Fruit fly (Drosophila melanogaster) whole organism, embryonic: ENCODE results near the gene crq.
A peak's percentile ranks its signal among the peaks of the same experiment; 100 is the strongest.

Experiments
- CG10209 ChIP-seq: fragments of 200-800 bp; sonication (Bioruptor generic); optimal IDR thresholded peaks from 3 replicates; lab custom pipeline; 2017; ENCODE audit warnings: missing biosample characterization, mild to moderate bottlenecking, missing genetic modification characterization, missing genetic modification reagents
- CG12769 ChIP-seq: fragments of 200-800 bp; sonication (Bioruptor generic); optimal IDR thresholded peaks from 2 replicates; lab custom pipeline; 2019; ENCODE audit warnings: missing biosample characterization, mild to moderate bottlenecking, missing genetic modification characterization, moderate library complexity
- CG13287 ChIP-seq: fragments of 200-800 bp; sonication (Bioruptor generic); IDR thresholded peaks from 2 replicates; pipeline ENCODE4 v1.3.6; 2022; ENCODE audit warnings: missing biosample characterization, missing genetic modification characterization; ENCODE audit not compliant: partially characterized antibody
- CG13624 ChIP-seq: fragments of 200-800 bp; sonication (Bioruptor generic); optimal IDR thresholded peaks from 2 replicates; lab custom pipeline; 2016; ENCODE audit warnings: missing biosample characterization, missing genetic modification characterization
- CG14050 ChIP-seq: fragments of 200-800 bp; sonication (Bioruptor generic); IDR thresholded peaks from 3 replicates; pipeline ENCODE4 v1.3.6; 2022; ENCODE audit warnings: missing biosample characterization, missing genetic modification characterization
- CG14441 ChIP-seq: fragments of 200-800 bp; sonication (Bioruptor generic); IDR thresholded peaks from 2 replicates; pipeline ENCODE4 v1.3.6; 2022; ENCODE audit warnings: missing biosample characterization, missing genetic modification characterization
- CG14965 ChIP-seq: fragments of 200-800 bp; sonication (Bioruptor generic); optimal IDR thresholded peaks from 2 replicates; lab custom pipeline; 2016; ENCODE audit warnings: missing biosample characterization, missing genetic modification characterization, borderline replicate concordance
- CG15514 ChIP-seq: fragments of 200-800 bp; sonication (Bioruptor generic); optimal IDR thresholded peaks from 3 replicates; lab custom pipeline; 2017; ENCODE audit warnings: missing biosample characterization, missing genetic modification characterization, mild to moderate bottlenecking, moderate library complexity, missing genetic modification reagents
- CG17186 ChIP-seq: fragments of 200-800 bp; sonication (Bioruptor generic); optimal IDR thresholded peaks from 3 replicates; lab custom pipeline; 2017; ENCODE audit warnings: missing biosample characterization, missing genetic modification reagents, missing genetic modification characterization
- CG17568 ChIP-seq: fragments of 200-800 bp; sonication (Bioruptor generic); optimal IDR thresholded peaks from 2 replicates; lab custom pipeline; 2018; ENCODE audit warnings: missing biosample characterization, mild to moderate bottlenecking, missing genetic modification characterization, moderate library complexity
- CG17612 ChIP-seq: fragments of 200-800 bp; sonication (Bioruptor generic); IDR thresholded peaks from 2 replicates; pipeline ENCODE4 v1.3.6; 2022; ENCODE audit warnings: missing biosample characterization, missing genetic modification characterization
- CG1832 ChIP-seq: fragments of 200-800 bp; sonication (Bioruptor generic); optimal IDR thresholded peaks from 2 replicates; lab custom pipeline; 2017; ENCODE audit warnings: missing biosample characterization, mild to moderate bottlenecking, missing genetic modification characterization, inconsistent platforms
- CG2712 ChIP-seq: fragments of 200-800 bp; optimal IDR thresholded peaks from 3 replicates; lab custom pipeline; 2019; ENCODE audit warnings: missing biosample characterization, mild to moderate bottlenecking, missing genetic modification characterization, moderate library complexity
- CG30431 ChIP-seq: fragments of 200-800 bp; sonication (Bioruptor generic); optimal IDR thresholded peaks from 2 replicates; lab custom pipeline; 2017; ENCODE audit warnings: missing biosample characterization, missing genetic modification characterization
- CG3281 ChIP-seq: fragments of 200-800 bp; sonication (Bioruptor generic); optimal IDR thresholded peaks from 3 replicates; lab custom pipeline; 2017; ENCODE audit warnings: missing biosample characterization, mild to moderate bottlenecking, missing genetic modification characterization
- CG34422 ChIP-seq: fragments of 200-800 bp; sonication (Bioruptor generic); IDR thresholded peaks from 3 replicates; pipeline ENCODE4 v1.3.6; 2022; ENCODE audit warnings: missing biosample characterization, missing genetic modification characterization
- CG3838 ChIP-seq: fragments of 200-800 bp; sonication (Bioruptor generic); optimal IDR thresholded peaks from 3 replicates; lab custom pipeline; 2016; ENCODE audit warnings: missing biosample characterization, missing genetic modification characterization
- CG3847 ChIP-seq: fragments of 200-800 bp; sonication (Bioruptor generic); IDR thresholded peaks from 2 replicates; pipeline ENCODE4 v1.3.6; 2022; ENCODE audit warnings: missing biosample characterization, missing genetic modification characterization
- CG4854 ChIP-seq: fragments of 200-800 bp; sonication (Bioruptor generic); optimal IDR thresholded peaks from 2 replicates; lab custom pipeline; 2016; ENCODE audit warnings: missing biosample characterization, missing genetic modification characterization, inconsistent platforms
- CrebB ChIP-seq: fragments of 200-800 bp; sonication (Bioruptor generic); optimal IDR thresholded peaks from 3 replicates; lab custom pipeline; 2018; ENCODE audit warnings: missing biosample characterization, mild to moderate bottlenecking, missing genetic modification characterization
- Dip3 ChIP-seq: fragments of 200-800 bp; sonication (Bioruptor generic); optimal IDR thresholded peaks from 3 replicates; lab custom pipeline; 2016; ENCODE audit warnings: missing biosample characterization, missing genetic modification characterization
- Eip74EF ChIP-seq, 2 experiments: fragments of 200-800 bp in 1 of 2; fragments of >200 bp in 1 of 2; sonication (Bioruptor generic) in 1 of 2; optimal IDR thresholded peaks; 2 replicates each; lab custom pipeline; 2017 to 2019; ENCODE audit warnings: missing biosample characterization in 2 of 2, missing genetic modification characterization in 2 of 2, mild to moderate bottlenecking in 1 of 2, moderate library complexity in 1 of 2
- Ets65A ChIP-seq: fragments of 200-800 bp; sonication (Bioruptor generic); peaks from one replicate; lab custom pipeline; 2016; ENCODE audit warnings: missing biosample characterization, missing genetic modification characterization
- H2.0 ChIP-seq: fragments of 200-800 bp; sonication (Bioruptor generic); IDR thresholded peaks from 2 replicates; pipeline ENCODE4 v1.3.6; 2022; ENCODE audit warnings: missing biosample characterization, missing genetic modification characterization
- HmgD ChIP-seq: fragments of 200-800 bp; sonication (Bioruptor generic); optimal IDR thresholded peaks from 3 replicates; lab custom pipeline; 2016; ENCODE audit warnings: missing biosample characterization, missing genetic modification characterization
- Hr3 ChIP-seq: fragments of 200-800 bp; sonication (Bioruptor generic); optimal IDR thresholded peaks from 3 replicates; lab custom pipeline; 2016; ENCODE audit warnings: missing biosample characterization, missing genetic modification characterization
- NK7.1 ChIP-seq: fragments of 200-800 bp; sonication (Bioruptor generic); optimal IDR thresholded peaks from 3 replicates; lab custom pipeline; 2016; ENCODE audit warnings: missing biosample characterization, missing genetic modification characterization
- Nf-YC ChIP-seq: fragments of 200-800 bp; optimal IDR thresholded peaks from 3 replicates; lab custom pipeline; 2019; ENCODE audit warnings: missing biosample characterization, mild to moderate bottlenecking, missing genetic modification characterization, moderate library complexity
- Optix ChIP-seq: fragments of 200-800 bp; sonication (Bioruptor generic); IDR thresholded peaks from 3 replicates; pipeline ENCODE4 v1.3.6; 2022; ENCODE audit warnings: missing biosample characterization, missing genetic modification characterization
- Sin3A ChIP-seq: fragments of >200 bp; optimal IDR thresholded peaks from 2 replicates; lab custom pipeline; 2018
- ap ChIP-seq: fragments of 200-800 bp; sonication (Bioruptor generic); IDR thresholded peaks from 2 replicates; pipeline ENCODE4 v1.3.6; 2022; ENCODE audit warnings: missing biosample characterization, missing genetic modification characterization
- bcd ChIP-seq: fragments of 200-800 bp; sonication (Bioruptor generic); optimal IDR thresholded peaks from 2 replicates; lab custom pipeline; 2017; ENCODE audit warnings: missing biosample characterization, mild to moderate bottlenecking, missing genetic modification characterization
- br ChIP-seq: fragments of >200 bp; optimal IDR thresholded peaks from 2 replicates; lab custom pipeline; 2017
- chm ChIP-seq: fragments of 200-800 bp; sonication (Bioruptor generic); IDR thresholded peaks from 2 replicates; pipeline ENCODE4 v1.3.6; 2022; ENCODE audit warnings: missing biosample characterization, missing genetic modification characterization
- crp ChIP-seq, 2 experiments: fragments of 200-800 bp; sonication (Bioruptor generic); optimal IDR thresholded peaks; 2 replicates in 1 of 2; 3 replicates in 1 of 2; lab custom pipeline; 2017; ENCODE audit warnings: missing biosample characterization in 2 of 2, missing genetic modification characterization in 2 of 2, mild to moderate bottlenecking in 1 of 2, moderate library complexity in 1 of 2
- dpn ChIP-seq, 2 experiments: fragments of 200-800 bp; sonication (Bioruptor generic); optimal IDR thresholded peaks; 3 replicates each; lab custom pipeline; 2016; ENCODE audit warnings: missing biosample characterization in 2 of 2, missing genetic modification characterization in 2 of 2
- emc ChIP-seq: fragments of 200-800 bp; sonication (Bioruptor generic); optimal IDR thresholded peaks from 2 replicates; lab custom pipeline; 2016; ENCODE audit warnings: missing biosample characterization, missing genetic modification characterization
- ftz-f1 ChIP-seq: fragments of 200-800 bp; sonication (Bioruptor generic); optimal IDR thresholded peaks from 2 replicates; lab custom pipeline; 2016; ENCODE audit warnings: missing biosample characterization, missing genetic modification characterization
- grn ChIP-seq: fragments of 200-800 bp; sonication (Bioruptor generic); optimal IDR thresholded peaks from 3 replicates; lab custom pipeline; 2017; ENCODE audit warnings: missing biosample characterization, missing genetic modification characterization
- gsb ChIP-seq: fragments of 200-800 bp; sonication (Bioruptor generic); IDR thresholded peaks from 2 replicates; pipeline ENCODE4 v1.3.6; 2022; ENCODE audit warnings: missing biosample characterization, missing genetic modification characterization
- hbn ChIP-seq: fragments of 200-800 bp; sonication (Bioruptor generic); IDR thresholded peaks from 2 replicates; pipeline ENCODE4 v1.3.6; 2022; ENCODE audit warnings: missing biosample characterization, missing genetic modification characterization; ENCODE audit not compliant: partially characterized antibody
- hkb ChIP-seq, 2 experiments: fragments of 200-800 bp in 1 of 2; fragments of >200 bp in 1 of 2; sonication (Bioruptor generic) in 1 of 2; IDR thresholded peaks in 1 of 2; optimal IDR thresholded peaks in 1 of 2; 2 replicates each; pipeline versions ENCODE4 v1.3.6 to Lab custom; 2017 to 2022; ENCODE audit warnings: missing biosample characterization in 1 of 2, missing genetic modification characterization in 1 of 2
- luna ChIP-seq: fragments of 200-800 bp; sonication (Bioruptor generic); optimal IDR thresholded peaks from 2 replicates; lab custom pipeline; 2016; ENCODE audit warnings: missing biosample characterization, missing genetic modification characterization
- nerfin-2 ChIP-seq: fragments of 200-800 bp; sonication (Bioruptor generic); IDR thresholded peaks from 2 replicates; pipeline ENCODE4 v1.3.6; 2022; ENCODE audit warnings: missing biosample characterization, missing genetic modification characterization; ENCODE audit not compliant: partially characterized antibody
- odd ChIP-seq: fragments of 200-800 bp; sonication (Bioruptor generic); optimal IDR thresholded peaks from 2 replicates; lab custom pipeline; 2017; ENCODE audit warnings: missing biosample characterization, mild to moderate bottlenecking, missing genetic modification characterization
- prd ChIP-seq, 3 experiments: fragments of >200 bp in 2 of 3; fragments of 200-800 bp in 1 of 3; sonication (Bioruptor generic) in 1 of 3; optimal IDR thresholded peaks in 2 of 3; IDR thresholded peaks in 1 of 3; 2 replicates in 2 of 3; 3 replicates in 1 of 3; pipeline versions ENCODE4 v1.3.6 to Lab custom; 2017 to 2022; ENCODE audit warnings: missing biosample characterization in 1 of 3, missing genetic modification characterization in 1 of 3
- pzg ChIP-seq: fragments of 200-800 bp; sonication (Bioruptor generic); optimal IDR thresholded peaks from 3 replicates; lab custom pipeline; 2018; ENCODE audit warnings: missing biosample characterization, mild to moderate bottlenecking, missing genetic modification characterization, moderate library complexity
- sna ChIP-seq: fragments of 200-800 bp; sonication (Bioruptor generic); IDR thresholded peaks from 2 replicates; pipeline ENCODE4 v1.3.6; 2022; ENCODE audit warnings: missing biosample characterization, missing genetic modification characterization; ENCODE audit not compliant: partially characterized antibody
- stwl ChIP-seq: fragments of 200-800 bp; sonication (Bioruptor generic); optimal IDR thresholded peaks from 3 replicates; lab custom pipeline; 2018; ENCODE audit warnings: missing biosample characterization, mild to moderate bottlenecking, missing genetic modification characterization, moderate library complexity
- zen2 ChIP-seq: fragments of 200-800 bp; sonication (Bioruptor generic); IDR thresholded peaks from 3 replicates; pipeline ENCODE4 v1.3.6; 2022; ENCODE audit warnings: missing biosample characterization, missing genetic modification characterization; ENCODE audit not compliant: partially characterized antibody

The crq gene

DNA sequence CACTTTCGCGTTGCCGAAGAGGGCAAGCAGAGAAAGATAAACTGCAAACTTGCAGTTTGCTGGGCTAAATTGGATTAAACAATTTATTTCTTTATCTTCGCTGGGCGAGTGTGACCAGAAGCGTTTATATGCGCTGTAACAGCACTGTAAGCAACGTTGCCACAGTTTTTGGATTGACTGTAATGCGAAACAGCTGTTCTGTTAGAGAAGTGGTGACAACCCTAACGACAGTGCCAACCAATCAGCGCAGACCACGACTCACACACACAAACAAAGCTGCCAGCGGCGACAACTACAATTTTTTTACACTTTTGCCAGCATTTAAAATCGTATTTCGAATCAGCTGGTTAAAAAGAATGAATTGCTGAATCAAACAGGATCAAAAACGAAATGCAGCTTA is at the start of gene crq, which contains the start of gene shv (continued):
- TF ChIP-seq NK7.1 (GFP tag; lab: Kevin White, UChicago) (no peak), Dip3 (no peak), CG17568 (GFP tag; lab: Kevin White, UChicago) (no peak), HmgD (no peak), CG10209 (GFP tag; lab: Kevin White, UChicago) (no peak), CG1832 (no peak), CG34422 (GFP tag; lab: Robert Waterston, UW) (peak; percentile 52; the same call in 1 of the 3 replicates), odd (GFP tag; lab: Kevin White, UChicago) (no peak), emc (GFP tag; lab: Kevin White, UChicago) (no peak), zen2 (peak; percentile 43; the same call in 2 of the 3 replicates), Nf-YC (tag; lab: Kevin White, UChicago) (peak; percentile 100), CG12769 (tag; lab: Kevin White, UChicago) (no peak), CrebB (peak; percentile 9), CG17612 (GFP tag; lab: Robert Waterston, UW) (no peak), crp (GFP tag; optimal IDR thresholded peaks at IDR 0.05; lab: Kevin White, UChicago) (peak; percentile 89 to 99), H2.0 (GFP tag; lab: Robert Waterston, UW) (no peak), hkb (optimal IDR thresholded peaks at IDR 0.05; lab: Kevin White, UChicago) (no peak), hkb (GFP tag; IDR thresholded peaks at IDR 0.05; lab: Robert Waterston, UW) (no peak), prd (optimal IDR thresholded peaks at IDR 0.05; lab: Kevin White, UChicago) (no peak), prd (GFP tag; IDR thresholded peaks at IDR 0.05; lab: Robert Waterston, UW) (no peak), CG14050 (GFP tag; lab: Robert Waterston, UW) (no peak), CG13287 (GFP tag; lab: Robert Waterston, UW) (peak; percentile 72), nerfin-2 (GFP tag; lab: Robert Waterston, UW) (no peak), gsb (GFP tag; lab: Robert Waterston, UW) (no peak), luna (GFP tag; lab: Kevin White, UChicago) (no peak), br (lab: Kevin White, UChicago) (no peak), stwl (tag; lab: Kevin White, UChicago) (peak; percentile 95), bcd (GFP tag; lab: Kevin White, UChicago) (no peak), ftz-f1 (peak; percentile 12), CG4854 (GFP tag; lab: Kevin White, UChicago) (no peak), CG3847 (peak; percentile 33; the same call in 1 of the 2 replicates), CG2712 (tag; lab: Kevin White, UChicago) (peak; percentile 34), CG14441 (GFP tag; lab: Robert Waterston, UW) (no peak), CG15514 (GFP tag; lab: Kevin White, UChicago) (peak; percentile 47), CG13624 (GFP tag; lab: Kevin White, UChicago) (no peak), CG14965 (GFP tag; lab: Kevin White, UChicago) (no peak), Eip74EF (GFP tag; optimal IDR thresholded peaks at IDR 0.05; lab: Kevin White, UChicago) (no peak), chm (GFP tag; lab: Robert Waterston, UW) (no peak), CG17186 (GFP tag; lab: Kevin White, UChicago) (peak; percentile 99), dpn (GFP tag; optimal IDR thresholded peaks at IDR 0.05; lab: Kevin White, UChicago) (no peak), CG3281 (GFP tag; lab: Kevin White, UChicago) (no peak), ap (no peak), Sin3A (lab: Kevin White, UChicago) (peak; percentile 32), Ets65A (GFP tag; lab: Kevin White, UChicago) (no peak), pzg (GFP tag; lab: Kevin White, UChicago) (peak; percentile 90), CG30431 (GFP tag; lab: Kevin White, UChicago) (no peak), Optix (GFP tag; lab: Robert Waterston, UW) (no peak), CG3838 (GFP tag; lab: Kevin White, UChicago) (no peak), sna (GFP tag; lab: Robert Waterston, UW) (no peak; the same call in 1 of the 2 replicates), hbn (GFP tag; lab: Robert Waterston, UW) (peak; percentile 35; the same call in 1 of the 2 replicates), Hr3 (GFP tag; lab: Kevin White, UChicago) (no peak), grn (no peak)
